Worm (Caenorhabditis elegans): ENCODE data around the gene prmt-4.

The prmt-4 gene

DNA sequence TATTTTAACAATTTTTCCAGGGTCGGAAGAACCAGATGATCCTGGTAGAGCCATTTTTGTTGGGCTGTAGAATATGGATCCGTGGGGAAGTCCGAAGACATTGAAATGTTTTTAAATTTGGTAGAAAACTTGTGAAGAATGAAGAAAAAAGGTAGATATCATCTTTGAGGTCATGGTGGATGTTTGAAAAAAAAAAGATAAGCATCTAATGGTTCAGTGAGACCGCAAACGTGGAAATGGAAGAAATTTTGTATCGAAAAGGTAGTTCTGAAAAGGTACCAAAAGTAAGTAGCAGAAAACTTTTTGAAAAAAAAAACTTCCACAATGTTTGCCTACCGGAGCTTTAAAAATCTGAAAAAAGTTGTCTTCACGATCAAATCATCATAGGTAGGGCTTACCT is at the start of gene prmt-4:
Gene prmt-4 (minus strand): TSS at position 101 of the 400 bp plus-strand sequence.
- TF ChIP-seq ZK337.2 (GFP tag; IDR thresholded peaks at IDR 0.05) (no peak), dpl-1 (GFP tag; optimal IDR thresholded peaks at IDR 0.05) (no peak), mes-2 (tag; optimal IDR thresholded peaks at IDR 0.05; ENCODE audit: poor library complexity, severe bottlenecking) (no peak), Y5F2A.4 (GFP tag; optimal IDR thresholded peaks at IDR 0.05) (no peak), vab-7 (GFP tag; IDR thresholded peaks at IDR 0.05) (no peak), nhr-6 (tag; optimal IDR thresholded peaks at IDR 0.05) (no peak), skn-1 (tag; optimal IDR thresholded peaks at IDR 0.05) (no peak), aly-2 (tag; optimal IDR thresholded peaks at IDR 0.05) (no peak), unc-130 (GFP tag; optimal IDR thresholded peaks at IDR 0.05) (no peak), mdt-29 (GFP tag; IDR thresholded peaks at IDR 0.05) (no peak), madf-5 (GFP tag; IDR thresholded peaks at IDR 0.05) (no peak), ceh-82 (tag; optimal IDR thresholded peaks at IDR 0.05) (no peak), R02D3.7 (tag; optimal IDR thresholded peaks at IDR 0.05) (no peak), unc-39 (tag; optimal IDR thresholded peaks at IDR 0.05) (no peak), ctbp-1 (GFP tag; IDR thresholded peaks at IDR 0.05) (no peak), ceh-44 (GFP tag; IDR thresholded peaks at IDR 0.05) (no peak), lsy-2 (tag; optimal IDR thresholded peaks at IDR 0.05) (no peak), nhr-41 (GFP tag; IDR thresholded peaks at IDR 0.05) (no peak), duxl-1 (tag; optimal IDR thresholded peaks at IDR 0.05; ENCODE audit: poor library complexity) (no peak)

- TF ChIP-seq set-16 (GFP tag; IDR thresholded peaks at IDR 0.05) = no peak
- no peak for TF ChIP-seq nhr-77 (tag; optimal IDR thresholded peaks at IDR 0.05)
- no peak for TF ChIP-seq ceh-32 (tag; optimal IDR thresholded peaks at IDR 0.05; ENCODE audit: poor library complexity)
- no peak for TF ChIP-seq nhr-102 (tag; optimal IDR thresholded peaks at IDR 0.05)
- no peak for TF ChIP-seq ZK546.5 (tag; optimal IDR thresholded peaks at IDR 0.05)
- TF ChIP-seq ZK337.2 (GFP tag; IDR thresholded peaks at IDR 0.05) = no peak
- no peak for TF ChIP-seq vab-7 (GFP tag; IDR thresholded peaks at IDR 0.05)
- TF ChIP-seq zip-2 (tag; optimal IDR thresholded peaks at IDR 0.05) = no peak
- no peak for TF ChIP-seq pqm-1 (tag; optimal IDR thresholded peaks at IDR 0.05)
- no peak for TF ChIP-seq mes-2 (tag; optimal IDR thresholded peaks at IDR 0.05; ENCODE audit: poor library complexity, severe bottlenecking)
- no peak for TF ChIP-seq lin-29 (GFP tag; IDR thresholded peaks at IDR 0.05)
- TF ChIP-seq ctbp-1 (GFP tag; IDR thresholded peaks at IDR 0.05) = no peak
- TF ChIP-seq F37D6.2 (tag; optimal IDR thresholded peaks at IDR 0.05) = no peak
- TF ChIP-seq nhr-41 (GFP tag; IDR thresholded peaks at IDR 0.05) = no peak
- no peak for TF ChIP-seq nhr-48 (tag; optimal IDR thresholded peaks at IDR 0.05)
- no peak for TF ChIP-seq unc-130 (GFP tag; optimal IDR thresholded peaks at IDR 0.05)
- no peak for TF ChIP-seq duxl-1 (tag; optimal IDR thresholded peaks at IDR 0.05; ENCODE audit: poor library complexity)
- TF ChIP-seq daf-12 (tag; optimal IDR thresholded peaks at IDR 0.05) = no peak
- TF ChIP-seq ama-1 (optimal IDR thresholded peaks at IDR 0.05) = no peak
- TF ChIP-seq Y75B8A.6 (GFP tag; IDR thresholded peaks at IDR 0.05) = no peak
Measured at ce11 chrIV:649365-649764, 45.9 kb upstream of the prmt-4 start, which contains the start of gene K11H12.9. Gene K11H12.9, plus strand, starts transcription at chrIV:649665.

ce11 chrIV:648362-648761 is 44.9 kb upstream of the prmt-4 start:
- TF ChIP-seq nhr-77 (tag; optimal IDR thresholded peaks at IDR 0.05) = no peak
- TF ChIP-seq tra-1 (GFP tag; IDR thresholded peaks at IDR 0.05) = no peak
- no peak for TF ChIP-seq lin-29 (GFP tag; IDR thresholded peaks at IDR 0.05)
- TF ChIP-seq ztf-11 (tag; optimal IDR thresholded peaks at IDR 0.05) = no peak
- TF ChIP-seq dmd-9 (GFP tag; IDR thresholded peaks at IDR 0.05) = no peak
- no peak for TF ChIP-seq spr-1 (tag; optimal IDR thresholded peaks at IDR 0.05)
- no peak for TF ChIP-seq ceh-20 (GFP tag; IDR thresholded peaks at IDR 0.05)
- TF ChIP-seq F26F4.8 (GFP tag; conservative IDR thresholded peaks at IDR 0.05) = no peak
- TF ChIP-seq nhr-11 (tag; optimal IDR thresholded peaks at IDR 0.05) = no peak
- no peak for TF ChIP-seq snpc-1.2 (GFP tag; IDR thresholded peaks at IDR 0.05)
- TF ChIP-seq nhr-28 (tag; optimal IDR thresholded peaks at IDR 0.05) = no peak
- no peak for TF ChIP-seq ces-1 (GFP tag; optimal IDR thresholded peaks at IDR 0.05)
- TF ChIP-seq vab-7 (GFP tag; IDR thresholded peaks at IDR 0.05) = no peak
- no peak for TF ChIP-seq ceh-62 (tag; optimal IDR thresholded peaks at IDR 0.05)
- no peak for TF ChIP-seq hif-1 (tag; optimal IDR thresholded peaks at IDR 0.05)
